Fruit fly (Drosophila melanogaster): ENCODE results near the gene Doa.

dm6 chr3R:28913039-28913438 is 25.2 kb downstream of the Doa start:
- no peak for TF ChIP-seq CG11617 (GFP tag; optimal IDR thresholded peaks at IDR 0.05)
- TF ChIP-seq CG12768 (GFP tag; optimal IDR thresholded peaks at IDR 0.05), result no peak
- no peak for TF ChIP-seq Mnt (GFP tag; optimal IDR thresholded peaks at IDR 0.05)
- TF ChIP-seq CG7101 (tag; optimal IDR thresholded peaks at IDR 0.05), result no peak
- no peak for TF ChIP-seq kay (GFP tag; ENCODE audit: borderline replicate concordance)
- no peak for TF ChIP-seq Hr96 (GFP tag; optimal IDR thresholded peaks at IDR 0.05)
- no peak for TF ChIP-seq tj (GFP tag; optimal IDR thresholded peaks at IDR 0.05)
